Fruit fly (Drosophila melanogaster) whole organism, embryonic: ENCODE results near the gene Hinfp.
A peak's percentile ranks its signal among the peaks of the same experiment; 100 is the strongest.

Experiments used
- Atf3 ChIP-seq: fragments of 200-800 bp; sonication (Bioruptor generic); optimal IDR thresholded peaks from 3 replicates; lab custom pipeline; 2016; ENCODE audit warnings: missing biosample characterization, missing genetic modification characterization
- CG10267 ChIP-seq: fragments of 200-800 bp; sonication (Bioruptor generic); optimal IDR thresholded peaks from 2 replicates; lab custom pipeline; 2018; ENCODE audit warnings: missing biosample characterization, mild to moderate bottlenecking, missing genetic modification characterization, moderate library complexity
- CG10959 ChIP-seq: fragments of 200-800 bp; sonication (Bioruptor generic); IDR thresholded peaks from 2 replicates; pipeline ENCODE4 v1.3.6; 2022; ENCODE audit warnings: missing biosample characterization, missing genetic modification characterization
- CG12219 ChIP-seq: fragments of 200-800 bp; sonication (Bioruptor generic); optimal IDR thresholded peaks from 3 replicates; lab custom pipeline; 2018; ENCODE audit warnings: missing biosample characterization, mild to moderate bottlenecking, missing genetic modification characterization
- CG12942 ChIP-seq: fragments of 200-800 bp; sonication (Bioruptor generic); optimal IDR thresholded peaks from 3 replicates; lab custom pipeline; 2016; ENCODE audit warnings: missing biosample characterization, missing genetic modification characterization
- CG13123 ChIP-seq: fragments of 200-800 bp; sonication (Bioruptor generic); optimal IDR thresholded peaks from 2 replicates; lab custom pipeline; 2016; ENCODE audit warnings: missing biosample characterization, missing genetic modification characterization
- CG13287 ChIP-seq: fragments of 200-800 bp; sonication (Bioruptor generic); IDR thresholded peaks from 2 replicates; pipeline ENCODE4 v1.3.6; 2022; ENCODE audit warnings: missing biosample characterization, missing genetic modification characterization; ENCODE audit not compliant: partially characterized antibody
- CG15514 ChIP-seq: fragments of 200-800 bp; sonication (Bioruptor generic); optimal IDR thresholded peaks from 3 replicates; lab custom pipeline; 2017; ENCODE audit warnings: missing biosample characterization, missing genetic modification characterization, mild to moderate bottlenecking, moderate library complexity, missing genetic modification reagents
- CG30431 ChIP-seq: fragments of 200-800 bp; sonication (Bioruptor generic); optimal IDR thresholded peaks from 2 replicates; lab custom pipeline; 2017; ENCODE audit warnings: missing biosample characterization, missing genetic modification characterization
- CG32767 ChIP-seq: fragments of 200-800 bp; sonication (Bioruptor generic); IDR thresholded peaks from 2 replicates; pipeline ENCODE4 v1.3.6; 2022; ENCODE audit warnings: missing biosample characterization, missing genetic modification characterization
- CG3281 ChIP-seq: fragments of 200-800 bp; sonication (Bioruptor generic); optimal IDR thresholded peaks from 3 replicates; lab custom pipeline; 2017; ENCODE audit warnings: missing biosample characterization, mild to moderate bottlenecking, missing genetic modification characterization
- CG33557 ChIP-seq: fragments of 200-800 bp; sonication (Bioruptor generic); optimal IDR thresholded peaks from 2 replicates; lab custom pipeline; 2019; ENCODE audit warnings: missing biosample characterization, mild to moderate bottlenecking, missing genetic modification characterization, moderate library complexity
- CG3838 ChIP-seq: fragments of 200-800 bp; sonication (Bioruptor generic); optimal IDR thresholded peaks from 3 replicates; lab custom pipeline; 2016; ENCODE audit warnings: missing biosample characterization, missing genetic modification characterization
- CG6272 ChIP-seq: fragments of 200-800 bp; sonication (Bioruptor generic); IDR thresholded peaks from 2 replicates; pipeline ENCODE4 v1.3.6; 2022; ENCODE audit warnings: missing biosample characterization, missing genetic modification characterization
- CG6654 ChIP-seq: fragments of 200-800 bp; sonication (Bioruptor generic); optimal IDR thresholded peaks from 2 replicates; lab custom pipeline; 2017; ENCODE audit warnings: missing biosample characterization, mild to moderate bottlenecking, missing genetic modification characterization
- CG6765 ChIP-seq: fragments of 200-800 bp; sonication (Bioruptor generic); optimal IDR thresholded peaks from 3 replicates; lab custom pipeline; 2017; ENCODE audit warnings: missing biosample characterization, mild to moderate bottlenecking, missing genetic modification characterization
- CG7963 ChIP-seq: fragments of 200-800 bp; sonication (Bioruptor generic); IDR thresholded peaks from 3 replicates; pipeline ENCODE4 v1.3.6; 2022; ENCODE audit warnings: missing biosample characterization, missing genetic modification characterization; ENCODE audit not compliant: partially characterized antibody
- CG8359 ChIP-seq: fragments of 200-800 bp; sonication (Bioruptor generic); optimal IDR thresholded peaks from 2 replicates; lab custom pipeline; 2017; ENCODE audit warnings: missing biosample characterization, mild to moderate bottlenecking, missing genetic modification characterization, borderline replicate concordance
- CG9817 ChIP-seq: fragments of 200-800 bp; sonication (Bioruptor generic); optimal IDR thresholded peaks from 2 replicates; lab custom pipeline; 2018; ENCODE audit warnings: missing biosample characterization, mild to moderate bottlenecking, missing genetic modification characterization, moderate library complexity
- CHES-1-like ChIP-seq: fragments of 200-800 bp; sonication (Bioruptor generic); optimal IDR thresholded peaks from 2 replicates; lab custom pipeline; 2016; ENCODE audit warnings: missing biosample characterization, missing genetic modification characterization
- Dref ChIP-seq: fragments of 200-800 bp; sonication (Bioruptor generic); IDR thresholded peaks from 2 replicates; pipeline ENCODE4 v1.3.6; 2022; ENCODE audit warnings: missing biosample characterization, missing genetic modification characterization
- Ets65A ChIP-seq: fragments of 200-800 bp; sonication (Bioruptor generic); peaks from one replicate; lab custom pipeline; 2016; ENCODE audit warnings: missing biosample characterization, missing genetic modification characterization
- GATAe ChIP-seq: fragments of 200-800 bp; sonication (Bioruptor generic); conservative IDR thresholded peaks from 2 replicates; pipeline ENCODE4 v1.3.6; 2022; ENCODE audit warnings: missing biosample characterization, missing genetic modification characterization
- Mad ChIP-seq: fragments of 200-800 bp; sonication (Bioruptor generic); optimal IDR thresholded peaks from 2 replicates; lab custom pipeline; 2016; ENCODE audit warnings: missing biosample characterization, missing genetic modification characterization
- Max ChIP-seq: fragments of 200-800 bp; sonication (Bioruptor generic); optimal IDR thresholded peaks from 2 replicates; lab custom pipeline; 2016; ENCODE audit warnings: missing biosample characterization, mild to moderate bottlenecking, missing genetic modification characterization
- Med ChIP-seq: fragments of 200-800 bp; sonication (Bioruptor generic); peaks from one replicate; lab custom pipeline; 2016; ENCODE audit warnings: missing biosample characterization, missing genetic modification characterization, mild to moderate bottlenecking, inconsistent platforms, moderate library complexity
- NK7.1 ChIP-seq: fragments of 200-800 bp; sonication (Bioruptor generic); optimal IDR thresholded peaks from 3 replicates; lab custom pipeline; 2016; ENCODE audit warnings: missing biosample characterization, missing genetic modification characterization
- Nf-YA ChIP-seq: fragments of 200-800 bp; sonication (Bioruptor generic); IDR thresholded peaks from 2 replicates; pipeline ENCODE4 v1.3.6; 2022; ENCODE audit warnings: missing biosample characterization, missing genetic modification characterization
- Nf-YC ChIP-seq: fragments of 200-800 bp; optimal IDR thresholded peaks from 3 replicates; lab custom pipeline; 2019; ENCODE audit warnings: missing biosample characterization, mild to moderate bottlenecking, missing genetic modification characterization, moderate library complexity
- NfI ChIP-seq: fragments of 200-800 bp; sonication (Bioruptor generic); optimal IDR thresholded peaks from 3 replicates; lab custom pipeline; 2018; ENCODE audit warnings: missing biosample characterization, mild to moderate bottlenecking, missing genetic modification characterization, moderate library complexity
- Sox100B ChIP-seq: fragments of 200-800 bp; sonication (Bioruptor generic); optimal IDR thresholded peaks from 3 replicates; lab custom pipeline; 2018; ENCODE audit warnings: missing biosample characterization, mild to moderate bottlenecking, missing genetic modification characterization
- Sox102F ChIP-seq: fragments of 200-800 bp; sonication (Bioruptor generic); optimal IDR thresholded peaks from 2 replicates; lab custom pipeline; 2018; ENCODE audit warnings: missing biosample characterization, mild to moderate bottlenecking, missing genetic modification characterization, moderate library complexity
- Vsx1 ChIP-seq: fragments of 200-800 bp; sonication (Bioruptor generic); optimal IDR thresholded peaks from 2 replicates; lab custom pipeline; 2017; ENCODE audit warnings: missing biosample characterization, mild to moderate bottlenecking, missing genetic modification characterization, missing genetic modification reagents
- al ChIP-seq: fragments of 200-800 bp; sonication (Bioruptor generic); IDR thresholded peaks from 2 replicates; pipeline ENCODE4 v1.3.6; 2022; ENCODE audit warnings: missing biosample characterization, missing genetic modification characterization
- caup ChIP-seq: fragments of 200-800 bp; sonication (Bioruptor generic); optimal IDR thresholded peaks from 3 replicates; lab custom pipeline; 2017; ENCODE audit warnings: missing biosample characterization, mild to moderate bottlenecking, missing genetic modification characterization, moderate library complexity; ENCODE audit not compliant: severe bottlenecking
- chn ChIP-seq: fragments of 200-800 bp; sonication (Bioruptor generic); optimal IDR thresholded peaks from 2 replicates; lab custom pipeline; 2016; ENCODE audit warnings: missing biosample characterization, missing genetic modification characterization
- crc ChIP-seq: fragments of 200-800 bp; sonication (Bioruptor generic); optimal IDR thresholded peaks from 2 replicates; lab custom pipeline; 2016; ENCODE audit warnings: missing biosample characterization, missing genetic modification characterization
- dan ChIP-seq: fragments of 200-800 bp; sonication (Bioruptor generic); IDR thresholded peaks from 2 replicates; pipeline ENCODE4 v1.3.6; 2022; ENCODE audit warnings: missing biosample characterization, missing genetic modification characterization
- fd102C ChIP-seq: fragments of 200-800 bp; sonication (Bioruptor generic); optimal IDR thresholded peaks from 2 replicates; lab custom pipeline; 2018; ENCODE audit warnings: missing biosample characterization, mild to moderate bottlenecking, missing genetic modification characterization, moderate library complexity
- fd64A ChIP-seq: fragments of 200-800 bp; sonication (Bioruptor generic); optimal IDR thresholded peaks from 3 replicates; lab custom pipeline; 2018; ENCODE audit warnings: missing biosample characterization, mild to moderate bottlenecking, missing genetic modification characterization
- ftz-f1 ChIP-seq: fragments of 200-800 bp; sonication (Bioruptor generic); optimal IDR thresholded peaks from 2 replicates; lab custom pipeline; 2016; ENCODE audit warnings: missing biosample characterization, missing genetic modification characterization
- hbn ChIP-seq: fragments of 200-800 bp; sonication (Bioruptor generic); IDR thresholded peaks from 2 replicates; pipeline ENCODE4 v1.3.6; 2022; ENCODE audit warnings: missing biosample characterization, missing genetic modification characterization; ENCODE audit not compliant: partially characterized antibody
- her ChIP-seq: fragments of 200-800 bp; sonication (Bioruptor generic); optimal IDR thresholded peaks from 2 replicates; lab custom pipeline; 2016; ENCODE audit warnings: missing biosample characterization, missing genetic modification characterization
- ind ChIP-seq: fragments of 200-800 bp; sonication (Bioruptor generic); optimal IDR thresholded peaks from 3 replicates; lab custom pipeline; 2016; ENCODE audit warnings: missing biosample characterization, missing genetic modification characterization
- insv ChIP-seq, 2 experiments: fragments of 200-800 bp; sonication (Bioruptor generic); optimal IDR thresholded peaks; 3 replicates each; lab custom pipeline; 2016 to 2018; ENCODE audit warnings: missing biosample characterization in 2 of 2, missing genetic modification characterization in 2 of 2
- kay ChIP-seq: fragments of 200-800 bp; sonication (Bioruptor generic); optimal IDR thresholded peaks from 2 replicates; lab custom pipeline; 2016; ENCODE audit warnings: missing biosample characterization, missing genetic modification characterization
- pho ChIP-seq: fragments of 200-800 bp; sonication (Bioruptor generic); optimal IDR thresholded peaks from 2 replicates; lab custom pipeline; 2016; ENCODE audit warnings: missing biosample characterization, missing genetic modification characterization
- rib ChIP-seq: fragments of 200-800 bp; sonication (Bioruptor generic); IDR thresholded peaks from 2 replicates; pipeline ENCODE4 v1.3.6; 2022; ENCODE audit warnings: missing biosample characterization, missing genetic modification characterization
- sens ChIP-seq: fragments of 200-800 bp; sonication (Bioruptor generic); peaks from one replicate; lab custom pipeline; 2016; ENCODE audit warnings: missing biosample characterization, missing genetic modification characterization
- stwl ChIP-seq: fragments of 200-800 bp; sonication (Bioruptor generic); optimal IDR thresholded peaks from 3 replicates; lab custom pipeline; 2018; ENCODE audit warnings: missing biosample characterization, mild to moderate bottlenecking, missing genetic modification characterization, moderate library complexity
- usp ChIP-seq: fragments of >200 bp; optimal IDR thresholded peaks from 2 replicates; lab custom pipeline; 2017; ENCODE audit warnings: missing biosample characterization, missing genetic modification characterization

Gene Hinfp

dm6 chrX:654949-655348 lies 29.6 kb downstream of the Hinfp start (continued):
- TF ChIP-seq hbn (no peak), fd64A (GFP tag; lab: Kevin White, UChicago) (peak; percentile 95), CHES-1-like (GFP tag; lab: Kevin White, UChicago) (peak; percentile 91), CG10267 (tag; lab: Kevin White, UChicago) (peak; percentile 82), crc (GFP tag; lab: Kevin White, UChicago) (peak; percentile 94), CG6272 (GFP tag; lab: Robert Waterston, UW) (peak; percentile 89), usp (GFP tag; lab: Kevin White, UChicago) (no peak), Sox102F (GFP tag; lab: Kevin White, UChicago) (peak; percentile 96), Nf-YC (tag; lab: Kevin White, UChicago) (peak; percentile 83), Sox100B (GFP tag; lab: Kevin White, UChicago) (no peak), ind (GFP tag; lab: Kevin White, UChicago) (peak; percentile 96), Atf3 (GFP tag; lab: Kevin White, UChicago) (peak; percentile 93), fd102C (GFP tag; lab: Kevin White, UChicago) (peak; percentile 45), kay (GFP tag; lab: Kevin White, UChicago) (peak; percentile 75), Mad (peak; percentile 91), sens (GFP tag; lab: Kevin White, UChicago) (peak; percentile 99), CG13287 (GFP tag; lab: Robert Waterston, UW) (no peak), ftz-f1 (GFP tag; lab: Kevin White, UChicago) (no peak), NfI (GFP tag; lab: Kevin White, UChicago) (peak; percentile 96), pho (GFP tag; lab: Kevin White, UChicago) (peak; percentile 88), Ets65A (GFP tag; lab: Kevin White, UChicago) (peak; percentile 99), insv (GFP tag; optimal IDR thresholded peaks at IDR 0.05; lab: Kevin White, UChicago) (peak; percentile 26 to 74), GATAe (GFP tag; lab: Robert Waterston, UW) (peak; percentile 40; the same call in 1 of the 2 replicates), al (peak; percentile 92), CG8359 (GFP tag; lab: Kevin White, UChicago) (peak; percentile 78), CG12942 (GFP tag; lab: Kevin White, UChicago) (peak; percentile 92), CG33557 (GFP tag; lab: Kevin White, UChicago) (peak; percentile 92), CG9817 (tag; lab: Kevin White, UChicago) (peak; percentile 95), caup (GFP tag; lab: Kevin White, UChicago) (peak; percentile 97), rib (GFP tag; lab: Robert Waterston, UW) (peak; percentile 96), stwl (tag; lab: Kevin White, UChicago) (peak; percentile 30), chn (GFP tag; lab: Kevin White, UChicago) (peak; percentile 95), CG15514 (GFP tag; lab: Kevin White, UChicago) (peak; percentile 91), CG30431 (GFP tag; lab: Kevin White, UChicago) (peak; percentile 92), NK7.1 (peak; percentile 80), Dref (GFP tag; lab: Robert Waterston, UW) (peak; percentile 46), CG10959 (GFP tag; lab: Robert Waterston, UW) (peak; percentile 93), CG6654 (GFP tag; lab: Kevin White, UChicago) (peak; percentile 87), CG12219 (GFP tag; lab: Kevin White, UChicago) (peak; percentile 94), CG7963 (no peak), CG13123 (GFP tag; lab: Kevin White, UChicago) (peak; percentile 87), Med (GFP tag; lab: Kevin White, UChicago) (peak; percentile 99), CG3281 (GFP tag; lab: Kevin White, UChicago) (peak; percentile 94), CG6765 (GFP tag; lab: Kevin White, UChicago) (peak; percentile 86), CG32767 (GFP tag; lab: Robert Waterston, UW) (peak; percentile 97), her (peak; percentile 95), Nf-YA (GFP tag; lab: Robert Waterston, UW) (peak; percentile 92), CG3838 (GFP tag; lab: Kevin White, UChicago) (peak; percentile 57), Vsx1 (GFP tag; lab: Kevin White, UChicago) (no peak), dan (peak; percentile 46), Max (GFP tag; lab: Kevin White, UChicago) (peak; percentile 86)
